Worm (Caenorhabditis elegans) whole organism, young adult: Measurements from ENCODE around the gene srx-5.

Source experiments
- B0035.1 ChIP-seq: sonication (generic microtip); optimal IDR thresholded peaks from 2 replicates; lab custom pipeline; 2016; ENCODE audit warnings: missing genetic modification characterization, mild to moderate bottlenecking, missing compliant biosample characterization, missing genotype, missing genetic modification reagents
- D2030.7 ChIP-seq: fragments of 200-800 bp; sonication (Bioruptor generic); IDR thresholded peaks from 2 replicates; pipeline ENCODE4 v1.3.6; 2022; ENCODE audit warnings: missing genetic modification reagents, missing genetic modification characterization, missing compliant biosample characterization
- F10E7.11 ChIP-seq: sonication (generic microtip); optimal IDR thresholded peaks from 2 replicates; lab custom pipeline; 2017; ENCODE audit warnings: mild to moderate bottlenecking, missing genetic modification characterization, moderate library complexity, missing compliant biosample characterization
- F23B12.7 ChIP-seq: sonication (generic microtip); optimal IDR thresholded peaks from 2 replicates; lab custom pipeline; 2017; ENCODE audit warnings: missing genetic modification characterization, mild to moderate bottlenecking, missing compliant biosample characterization, antibody characterized with exemption, moderate library complexity; ENCODE audit not compliant: insufficient read depth
- F39B2.1 ChIP-seq: fragments of 200-800 bp; sonication (Bioruptor generic); IDR thresholded peaks from 2 replicates; pipeline ENCODE4 v1.3.6; 2022; ENCODE audit warnings: missing genetic modification reagents, missing genetic modification characterization, missing compliant biosample characterization
- F49E8.2 ChIP-seq: sonication (generic microtip); optimal IDR thresholded peaks from 3 replicates; lab custom pipeline; 2017; ENCODE audit warnings: missing genetic modification characterization, mild to moderate bottlenecking, missing compliant biosample characterization, antibody characterized with exemption, moderate library complexity; ENCODE audit not compliant: insufficient read depth
- F52B5.7 ChIP-seq: sonication (generic microtip); optimal IDR thresholded peaks from 2 replicates; lab custom pipeline; 2016; ENCODE audit warnings: mild to moderate bottlenecking, missing genetic modification characterization, missing compliant biosample characterization
- Y95B8A.8 ChIP-seq: fragments of 200-800 bp; sonication (Bioruptor generic); IDR thresholded peaks from 2 replicates; pipeline ENCODE4 v1.3.6; 2022; ENCODE audit warnings: missing genetic modification reagents, missing genetic modification characterization, missing compliant biosample characterization
- ZK185.1 ChIP-seq: sonication (generic microtip); optimal IDR thresholded peaks from 2 replicates; lab custom pipeline; 2016; ENCODE audit warnings: mild to moderate bottlenecking, missing genetic modification characterization, missing compliant biosample characterization; ENCODE audit not compliant: poor library complexity, severe bottlenecking
- ama-1 ChIP-seq, 3 experiments: fragments of 150-350 bp in 1 of 3; sonication (generic microtip) in 2 of 3; optimal IDR thresholded peaks; 2 replicates each; lab custom pipeline; 2014 to 2018; ENCODE audit warnings: missing biosample characterization in 2 of 3, missing genetic modification characterization in 2 of 3, missing genetic modification reagents in 2 of 3
- athp-1 ChIP-seq: sonication (generic microtip); optimal IDR thresholded peaks from 2 replicates; lab custom pipeline; 2017; ENCODE audit warnings: mild to moderate bottlenecking, missing genetic modification characterization, missing compliant biosample characterization
- attf-3 ChIP-seq: fragments of 200-800 bp; sonication (Bioruptor generic); conservative IDR thresholded peaks from 2 replicates; pipeline ENCODE4 v1.3.6; 2022; ENCODE audit warnings: missing genetic modification reagents, missing genetic modification characterization, missing compliant biosample characterization
- attf-5 ChIP-seq: fragments of 200-800 bp; sonication (Bioruptor generic); optimal IDR thresholded peaks from 2 replicates; lab custom pipeline; 2018; ENCODE audit warnings: mild to moderate bottlenecking, missing genetic modification characterization, missing compliant biosample characterization
- bed-2 ChIP-seq: fragments of 200-800 bp; sonication (Bioruptor generic); IDR thresholded peaks from 2 replicates; pipeline ENCODE4 v1.3.6; 2022; ENCODE audit warnings: missing genetic modification reagents, missing genetic modification characterization, missing compliant biosample characterization
- ccch-3 ChIP-seq: fragments of 200-800 bp; sonication (Bioruptor generic); optimal IDR thresholded peaks from 2 replicates; lab custom pipeline; 2018; ENCODE audit warnings: mild to moderate bottlenecking, missing genetic modification characterization, missing compliant biosample characterization
- ceh-91 ChIP-seq: fragments of 200-800 bp; sonication (Bioruptor generic); IDR thresholded peaks from 2 replicates; pipeline ENCODE4 v1.3.6; 2022; ENCODE audit warnings: missing genetic modification reagents, missing genetic modification characterization, missing compliant biosample characterization
- egl-18 ChIP-seq: fragments of 200-800 bp; sonication (Bioruptor generic); IDR thresholded peaks from 2 replicates; pipeline ENCODE4 v1.3.6; 2022; ENCODE audit warnings: missing genetic modification reagents, missing genetic modification characterization, missing compliant biosample characterization
- egrh-3 ChIP-seq: fragments of 200-800 bp; sonication (Bioruptor generic); IDR thresholded peaks from 2 replicates; pipeline ENCODE4 v1.3.6; 2022; ENCODE audit warnings: missing genetic modification reagents, missing genetic modification characterization, missing compliant biosample characterization
- ekl-4 ChIP-seq: fragments of 200-800 bp; sonication (Bioruptor generic); IDR thresholded peaks from 2 replicates; pipeline ENCODE4 v1.3.6; 2022; ENCODE audit warnings: missing genetic modification reagents, missing genetic modification characterization, missing compliant biosample characterization
- ets-4 ChIP-seq: fragments of 200-800 bp; sonication (Bioruptor generic); optimal IDR thresholded peaks from 2 replicates; lab custom pipeline; 2018; ENCODE audit warnings: mild to moderate bottlenecking, missing genetic modification characterization, missing compliant biosample characterization
- fkh-3 ChIP-seq: sonication (generic microtip); optimal IDR thresholded peaks from 2 replicates; lab custom pipeline; 2016; ENCODE audit warnings: mild to moderate bottlenecking, missing genetic modification characterization, missing compliant biosample characterization
- hmg-1.2 ChIP-seq: fragments of 200-800 bp; sonication (Bioruptor generic); IDR thresholded peaks from 2 replicates; pipeline ENCODE4 v1.3.6; 2022; ENCODE audit warnings: missing genetic modification reagents, missing genetic modification characterization, missing compliant biosample characterization
- lin-35 ChIP-seq, 3 experiments: fragments of 150-350 bp in 2 of 3; sonication (generic microtip) in 1 of 3; optimal IDR thresholded peaks; 2 replicates each; lab custom pipeline; 2014 to 2018; ENCODE audit warnings: missing biosample characterization in 3 of 3, missing genetic modification characterization in 3 of 3, missing genetic modification reagents in 3 of 3
- lin-40 ChIP-seq: sonication (generic microtip); optimal IDR thresholded peaks from 2 replicates; lab custom pipeline; 2016; ENCODE audit warnings: missing genetic modification characterization, mild to moderate bottlenecking, missing compliant biosample characterization, missing genotype, missing genetic modification reagents
- lir-1 ChIP-seq: fragments of 200-800 bp; sonication (Bioruptor generic); conservative IDR thresholded peaks from 2 replicates; pipeline ENCODE4 v1.3.6; 2022; ENCODE audit warnings: missing genetic modification reagents, missing genetic modification characterization, missing compliant biosample characterization
- madf-3 ChIP-seq: fragments of 200-800 bp; sonication (Bioruptor generic); IDR thresholded peaks from 2 replicates; pipeline ENCODE4 v1.3.6; 2022; ENCODE audit warnings: missing genetic modification reagents, missing genetic modification characterization, missing compliant biosample characterization
- madf-8 ChIP-seq: fragments of 200-800 bp; sonication (Bioruptor generic); conservative IDR thresholded peaks from 2 replicates; pipeline ENCODE4 v1.3.6; 2022; ENCODE audit warnings: missing genetic modification reagents, missing genetic modification characterization, missing compliant biosample characterization
- mel-28 ChIP-seq: sonication (generic microtip); optimal IDR thresholded peaks from 2 replicates; lab custom pipeline; 2016; ENCODE audit warnings: borderline replicate concordance, mild to moderate bottlenecking, missing genetic modification characterization, missing compliant biosample characterization
- nfyb-1 ChIP-seq: fragments of 200-800 bp; sonication (Bioruptor generic); IDR thresholded peaks from 2 replicates; pipeline ENCODE4 v1.3.6; 2022; ENCODE audit warnings: missing genetic modification reagents, missing genetic modification characterization, missing compliant biosample characterization
- nhr-120 ChIP-seq: fragments of 200-800 bp; sonication (Bioruptor generic); IDR thresholded peaks from 2 replicates; pipeline ENCODE4 v1.3.6; 2022; ENCODE audit warnings: missing genetic modification characterization, missing compliant biosample characterization
- nhr-179 ChIP-seq: sonication (generic microtip); optimal IDR thresholded peaks from 2 replicates; lab custom pipeline; 2016; ENCODE audit warnings: mild to moderate bottlenecking, missing genetic modification characterization, missing compliant biosample characterization
- nhr-80 ChIP-seq: sonication (generic microtip); optimal IDR thresholded peaks from 2 replicates; lab custom pipeline; 2016; ENCODE audit warnings: missing genetic modification characterization, missing compliant biosample characterization
- repo-1 ChIP-seq: sonication (generic microtip); optimal IDR thresholded peaks from 2 replicates; lab custom pipeline; 2017; ENCODE audit warnings: mild to moderate bottlenecking, missing genetic modification characterization, missing compliant biosample characterization
- sdz-38 ChIP-seq: sonication (generic microtip); optimal IDR thresholded peaks from 2 replicates; lab custom pipeline; 2016; ENCODE audit warnings: missing genotype, missing genetic modification characterization, missing compliant biosample characterization
- snpc-3.4 ChIP-seq: sonication (generic microtip); optimal IDR thresholded peaks from 2 replicates; lab custom pipeline; 2017; ENCODE audit warnings: missing genetic modification characterization, mild to moderate bottlenecking, missing compliant biosample characterization, antibody characterized with exemption, moderate library complexity, missing genotype, missing genetic modification reagents
- snpc-4 ChIP-seq, 5 experiments: fragments of 150-350 bp in 1 of 5; sonication (generic microtip) in 4 of 5; optimal IDR thresholded peaks; 2 replicates each; lab custom pipeline; 2014 to 2018; ENCODE audit warnings: missing genetic modification characterization in 5 of 5, missing biosample characterization in 3 of 5, antibody characterized with exemption in 2 of 5, mild to moderate bottlenecking in 2 of 5, missing compliant biosample characterization in 2 of 5, missing genotype in 2 of 5, moderate library complexity in 2 of 5, missing genetic modification reagents in 1 of 5
- zim-3 ChIP-seq: sonication (generic microtip); optimal IDR thresholded peaks from 2 replicates; lab custom pipeline; 2017; ENCODE audit warnings: mild to moderate bottlenecking, missing genetic modification characterization, moderate library complexity, missing compliant biosample characterization
- ztf-28 ChIP-seq: fragments of 200-800 bp; sonication (Bioruptor generic); IDR thresholded peaks from 2 replicates; pipeline ENCODE4 v1.3.6; 2022; ENCODE audit warnings: missing genetic modification reagents, missing genetic modification characterization, missing compliant biosample characterization
- ztf-6 ChIP-seq: fragments of 200-800 bp; sonication (Bioruptor generic); IDR thresholded peaks from 2 replicates; pipeline ENCODE4 v1.3.6; 2022; ENCODE audit warnings: missing genetic modification reagents, missing genetic modification characterization, missing compliant biosample characterization

srx-5 gene

DNA sequence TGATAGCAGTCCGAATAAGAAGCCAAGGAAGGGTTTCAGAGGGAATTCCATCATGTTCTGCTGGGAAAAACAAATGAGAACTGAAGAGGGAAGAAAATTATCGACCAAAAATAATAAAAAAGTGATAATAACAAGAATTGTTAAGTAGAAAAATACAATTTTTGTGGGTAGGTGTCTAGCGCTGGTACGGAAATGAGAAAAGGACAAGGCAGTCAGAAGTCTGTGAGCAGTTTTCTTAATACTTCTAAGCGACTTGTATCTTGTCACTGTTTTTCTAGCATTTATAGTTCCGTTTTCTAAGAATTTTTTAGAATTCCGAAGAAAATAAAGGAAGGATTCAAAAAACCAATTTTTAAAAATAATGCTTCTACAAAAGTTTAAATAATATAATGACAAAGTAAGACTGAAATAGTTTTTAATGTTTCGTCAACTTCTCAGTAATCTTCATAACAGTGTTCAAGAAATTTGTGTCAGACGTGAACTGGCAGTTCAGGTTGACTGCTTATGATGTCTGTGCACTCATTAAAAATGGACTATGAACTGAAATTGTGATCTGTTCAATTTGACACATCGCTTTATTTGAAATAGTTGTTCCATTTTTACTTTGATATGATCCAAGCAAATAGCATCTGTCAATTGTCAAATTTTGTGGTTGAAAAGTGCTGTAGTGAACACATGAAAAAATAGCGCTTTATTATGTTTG is 7.0 kb upstream of the srx-5 start, which contains the start of gene srx-4:
Gene srx-4, minus strand, starts transcription at position 51 of the 703 bp plus-strand sequence.
- no peak for TF ChIP-seq snpc-3.4 (tag; lab: Kevin White, UChicago)
- no peak for TF ChIP-seq fkh-3 (tag; lab: Kevin White, UChicago)
- TF ChIP-seq B0035.1, result no peak
- no peak for TF ChIP-seq Y95B8A.8 (GFP tag; lab: Robert Waterston, UW)
- no peak for TF ChIP-seq attf-5 (GFP tag; lab: Kevin White, UChicago)
- no peak for TF ChIP-seq ekl-4 (GFP tag; lab: Robert Waterston, UW)
- no peak for TF ChIP-seq nhr-120 (GFP tag; lab: Robert Waterston, UW)
- TF ChIP-seq F10E7.11 (tag; lab: Kevin White, UChicago), result no peak
- TF ChIP-seq, all 124 proteins: peak for 0

DNA sequence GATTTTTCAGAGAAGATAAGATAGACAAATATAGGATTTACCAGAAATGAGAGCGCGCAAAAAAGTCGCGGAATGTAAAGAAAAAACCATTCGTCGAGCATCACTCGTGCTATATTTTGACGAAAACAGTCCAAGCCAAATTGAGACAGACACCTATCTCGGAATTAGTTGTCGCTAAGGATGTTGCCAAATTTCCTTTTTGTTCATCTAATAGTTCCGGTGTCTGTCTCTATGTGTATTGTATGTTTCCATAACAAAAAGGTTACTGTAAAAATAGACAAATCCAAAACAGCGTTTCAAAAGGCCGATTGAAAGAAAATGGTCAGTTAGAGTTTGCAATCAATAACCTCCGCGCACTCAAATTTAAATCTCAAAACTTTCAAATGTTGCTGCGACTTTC is 5.3 kb upstream of the srx-5 start, which contains the start of gene srj-53:
Gene srj-53, minus strand, starts transcription at position 101 of the 400 bp plus-strand sequence.
- TF ChIP-seq ets-4 (GFP tag; lab: Kevin White, UChicago) (no peak), egrh-3 (no peak), athp-1 (tag; lab: Kevin White, UChicago) (no peak), sdz-38 (tag; lab: Kevin White, UChicago) (no peak), bed-2 (GFP tag; lab: Robert Waterston, UW) (no peak), egl-18 (GFP tag; lab: Robert Waterston, UW) (no peak)

DNA sequence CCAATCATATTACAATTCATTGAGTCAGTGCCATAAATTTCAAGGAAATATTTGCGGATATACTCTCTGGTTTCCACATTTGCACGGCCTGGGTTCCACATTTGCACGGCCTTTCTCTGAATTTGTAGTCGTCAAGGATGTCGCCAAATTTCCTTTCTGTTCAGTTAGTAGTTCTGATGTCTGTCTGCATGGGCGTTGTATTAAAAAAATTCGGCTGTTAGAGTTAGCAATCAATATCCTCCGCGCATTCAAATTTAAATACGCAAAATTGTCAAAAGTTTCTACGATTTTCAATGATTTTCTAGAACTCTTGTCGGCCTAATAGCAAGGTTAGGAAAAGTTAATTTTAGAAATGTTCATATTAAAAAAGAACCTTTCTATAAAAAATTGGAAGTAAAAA is 4.0 kb upstream of the srx-5 start, which contains the start of gene srj-52:
Gene srj-52, minus strand, starts transcription at position 101 of the 400 bp plus-strand sequence.
- no peak for TF ChIP-seq lin-35 (GFP tag; optimal IDR thresholded peaks at IDR 0.05; lab: Kevin White, UChicago)
- TF ChIP-seq F52B5.7 (tag; lab: Kevin White, UChicago), result no peak
- TF ChIP-seq lir-1 (GFP tag; lab: Robert Waterston, UW), result no peak
- TF ChIP-seq madf-8, result no peak
- no peak for TF ChIP-seq ekl-4 (GFP tag; lab: Robert Waterston, UW)
- no peak for TF ChIP-seq D2030.7 (GFP tag; lab: Robert Waterston, UW)
- no peak for TF ChIP-seq egrh-3
- TF ChIP-seq B0035.1, result no peak
- no peak for TF ChIP-seq ztf-28 (GFP tag; lab: Robert Waterston, UW)
- no peak for TF ChIP-seq repo-1 (tag; lab: Kevin White, UChicago)
- no peak for TF ChIP-seq ztf-6 (GFP tag; lab: Robert Waterston, UW)
- TF ChIP-seq madf-3 (GFP tag; lab: Robert Waterston, UW), result no peak
- TF ChIP-seq F49E8.2, result no peak

- TF ChIP-seq zim-3 (no peak), attf-3 (GFP tag; lab: Robert Waterston, UW) (no peak)
- TF ChIP-seq, all 124 proteins: peak for 0
Measured at ce11 chrV:699051-699450, 828 bp upstream of the srx-5 start.

- TF ChIP-seq nhr-80 (no peak), lin-40 (tag; lab: Kevin White, UChicago) (no peak), hmg-1.2 (GFP tag; lab: Robert Waterston, UW) (no peak), ama-1 (optimal IDR thresholded peaks at IDR 0.05; lab: Kevin White, UChicago) (no peak), ama-1 (GFP tag; optimal IDR thresholded peaks at IDR 0.05; lab: Kevin White, UChicago) (no peak), snpc-4 (GFP tag; optimal IDR thresholded peaks at IDR 0.05; lab: Kevin White, UChicago) (no peak), snpc-4 (tag; optimal IDR thresholded peaks at IDR 0.05; lab: Kevin White, UChicago) (no peak), mel-28 (tag; lab: Kevin White, UChicago) (no peak), nfyb-1 (GFP tag; lab: Robert Waterston, UW) (no peak), F39B2.1 (GFP tag; lab: Robert Waterston, UW) (no peak), ccch-3 (no peak), ZK185.1 (no peak), ceh-91 (no peak), nhr-179 (tag; lab: Kevin White, UChicago) (no peak), F23B12.7 (tag; lab: Kevin White, UChicago) (no peak)
- TF ChIP-seq, all 124 proteins: peak for 0
Measured at ce11 chrV:702260-702659, 2.4 kb downstream of the srx-5 start, which contains the start of gene srbc-37. Gene srbc-37, plus strand, starts transcription at chrV:702560.
